Fruit fly (Drosophila melanogaster): ENCODE results near the gene ais.

ais gene

dm6 chr3L:17754285-17754684 is 50.2 kb downstream of the ais start (continued):
- no peak for TF ChIP-seq zen2 (GFP tag; IDR thresholded peaks at IDR 0.05; ENCODE audit: partially characterized antibody)
- TF ChIP-seq CG15696 (tag; optimal IDR thresholded peaks at IDR 0.05): no peak
- TF ChIP-seq grn (GFP tag; optimal IDR thresholded peaks at IDR 0.05): peak; percentile 99
- no peak for TF ChIP-seq crp (GFP tag; optimal IDR thresholded peaks at IDR 0.05)
- no peak for TF ChIP-seq CG3281 (GFP tag; optimal IDR thresholded peaks at IDR 0.05)
- no peak for TF ChIP-seq pnt (GFP tag; optimal IDR thresholded peaks at IDR 0.05)
- no peak for TF ChIP-seq CG4820 (GFP tag; optimal IDR thresholded peaks at IDR 0.05)
- no peak for TF ChIP-seq Sry-β (GFP tag; optimal IDR thresholded peaks at IDR 0.05)
- TF ChIP-seq CG1024 (GFP tag; IDR thresholded peaks at IDR 0.05): no peak
- TF ChIP-seq CG9215 (GFP tag; IDR thresholded peaks at IDR 0.05): no peak
- TF ChIP-seq CkIIα-i1 (GFP tag; IDR thresholded peaks at IDR 0.05): no peak
- no peak for TF ChIP-seq ssp (GFP tag; IDR thresholded peaks at IDR 0.05)
- no peak for TF ChIP-seq Dip2 (GFP tag; IDR thresholded peaks at IDR 0.05)
- 0 out of 3 replicates have a peak, but pooled peaks have one; percentile 5 for TF ChIP-seq dysf (GFP tag; IDR thresholded peaks at IDR 0.05)
- no peak for TF ChIP-seq Sox100B (GFP tag; optimal IDR thresholded peaks at IDR 0.05)
- TF ChIP-seq gt (GFP tag; IDR thresholded peaks at IDR 0.05): no peak
- TF ChIP-seq Blimp-1 (GFP tag; optimal IDR thresholded peaks at IDR 0.05): no peak
- no peak for TF ChIP-seq CG10267 (tag; optimal IDR thresholded peaks at IDR 0.05)
- no peak for TF ChIP-seq CG4404 (GFP tag; IDR thresholded peaks at IDR 0.05)
- TF ChIP-seq Atf6 (GFP tag; IDR thresholded peaks at IDR 0.05): no peak
- TF ChIP-seq dimm (GFP tag; IDR thresholded peaks at IDR 0.05): no peak
- no peak for TF ChIP-seq insv (GFP tag; optimal IDR thresholded peaks at IDR 0.05)
- TF ChIP-seq CG14050 (GFP tag; IDR thresholded peaks at IDR 0.05): no peak
- TF ChIP-seq Atf3 (GFP tag; optimal IDR thresholded peaks at IDR 0.05): no peak
- TF ChIP-seq CG17912 (GFP tag; optimal IDR thresholded peaks at IDR 0.05): no peak
- 0 out of 4 replicates have a peak, but pooled peaks have one; percentile 49 for TF ChIP-seq chinmo (GFP tag; IDR thresholded peaks at IDR 0.05; ENCODE audit: partially characterized antibody)
- TF ChIP-seq sqz (GFP tag; optimal IDR thresholded peaks at IDR 0.05): no peak
- no peak for TF ChIP-seq eyg (GFP tag; optimal IDR thresholded peaks at IDR 0.05)
- TF ChIP-seq exex (tag; optimal IDR thresholded peaks at IDR 0.05): peak; percentile 96
- TF ChIP-seq Abd-B (GFP tag; optimal IDR thresholded peaks at IDR 0.05): no peak
- no peak for TF ChIP-seq NfI (GFP tag; optimal IDR thresholded peaks at IDR 0.05)
- TF ChIP-seq CG12071 (GFP tag; optimal IDR thresholded peaks at IDR 0.05): no peak
- TF ChIP-seq cg (GFP tag; optimal IDR thresholded peaks at IDR 0.05): no peak
- no peak for TF ChIP-seq CG6272 (GFP tag; IDR thresholded peaks at IDR 0.05)
- no peak for TF ChIP-seq sob (GFP tag; IDR thresholded peaks at IDR 0.05)
- TF ChIP-seq CG9817 (tag; optimal IDR thresholded peaks at IDR 0.05): no peak
- TF ChIP-seq CG8281 (tag; optimal IDR thresholded peaks at IDR 0.05): no peak
- no peak for TF ChIP-seq pita (GFP tag; optimal IDR thresholded peaks at IDR 0.05)
- TF ChIP-seq sug (tag; optimal IDR thresholded peaks at IDR 0.05): peak; percentile 97
- TF ChIP-seq CG34422 (GFP tag; IDR thresholded peaks at IDR 0.05): no peak
- TF ChIP-seq stc (GFP tag; IDR thresholded peaks at IDR 0.05): no peak
- TF ChIP-seq her (GFP tag; optimal IDR thresholded peaks at IDR 0.05): no peak
- TF ChIP-seq fd3F (GFP tag; optimal IDR thresholded peaks at IDR 0.05): no peak
- no peak for TF ChIP-seq Meics (GFP tag; optimal IDR thresholded peaks at IDR 0.05)
- TF ChIP-seq D19A (tag; optimal IDR thresholded peaks at IDR 0.05): no peak
- no peak for TF ChIP-seq E2f2 (GFP tag; IDR thresholded peaks at IDR 0.05)
- TF ChIP-seq Jarid2 (GFP tag; optimal IDR thresholded peaks at IDR 0.05): peak; percentile 2
- TF ChIP-seq CG31365 (tag; optimal IDR thresholded peaks at IDR 0.05): no peak
- TF ChIP-seq CG10209 (GFP tag; optimal IDR thresholded peaks at IDR 0.05): no peak
- 0 out of 2 replicates have a peak, but pooled peaks have one; percentile 20 for TF ChIP-seq sens-2 (GFP tag; IDR thresholded peaks at IDR 0.05)
- TF ChIP-seq Hr39 (optimal IDR thresholded peaks at IDR 0.05): no peak
- peak; percentile 56 for TF ChIP-seq ftz-f1 (GFP tag; optimal IDR thresholded peaks at IDR 0.05)

All from whole organism, embryonic.